Worm (Caenorhabditis elegans) whole organism, early embryonic: Measurements from ENCODE around the gene rab-30.

ENCODE experiments used
- F13C5.2 ChIP-seq: sonication (generic microtip); optimal IDR thresholded peaks from 2 replicates; lab custom pipeline; 2017; ENCODE audit warnings: mild to moderate bottlenecking, missing genetic modification characterization, inconsistent platforms, missing compliant biosample characterization
- ama-1 ChIP-seq: fragments of 150-350 bp; optimal IDR thresholded peaks from 2 replicates; lab custom pipeline; 2014
- ceh-36 ChIP-seq: sonication (generic microtip); optimal IDR thresholded peaks from 2 replicates; lab custom pipeline; 2016; ENCODE audit warnings: missing genetic modification characterization, inconsistent platforms, missing compliant biosample characterization
- hmg-4 ChIP-seq: fragments of 200-800 bp; sonication (Bioruptor generic); optimal IDR thresholded peaks from 2 replicates; lab custom pipeline; 2018; ENCODE audit warnings: mild to moderate bottlenecking, missing genetic modification characterization, missing compliant biosample characterization
- tbx-37 ChIP-seq: fragments of 200-800 bp; sonication (Bioruptor generic); conservative IDR thresholded peaks from 2 replicates; pipeline ENCODE4 v1.3.6; 2022; ENCODE audit warnings: missing genetic modification reagents, missing genetic modification characterization, missing compliant biosample characterization
- tra-4 ChIP-seq: sonication (generic microtip); optimal IDR thresholded peaks from 2 replicates; lab custom pipeline; 2017; ENCODE audit warnings: missing genetic modification characterization, missing compliant biosample characterization

- TF ChIP-seq tra-4 (tag; lab: Kevin White, UChicago) = no peak
- no peak for TF ChIP-seq ama-1 (lab: Kevin White, UChicago)
- no peak for TF ChIP-seq F13C5.2
- TF ChIP-seq ceh-36 (tag; lab: Kevin White, UChicago) = no peak
- no peak for TF ChIP-seq hmg-4 (GFP tag; lab: Kevin White, UChicago)
- no peak for TF ChIP-seq tbx-37 (GFP tag; lab: Robert Waterston, UW)
Observed at ce11 chrIII:10523025-10523424, 37.4 kb upstream of the rab-30 start.
